Worm (Caenorhabditis elegans): ENCODE data around the gene C01G12.3.

- no peak for TF ChIP-seq W03F9.2 (tag; optimal IDR thresholded peaks at IDR 0.05)
- TF ChIP-seq him-1 (tag; optimal IDR thresholded peaks at IDR 0.05): no peak
Observed at ce11 chrII:14582206-14582605, at the start of gene C01G12.3.

Measured in whole organism, L4/young adult.